Worm (Caenorhabditis elegans) whole organism, L4 larva: ENCODE results near the gene str-200.

ENCODE experiments used
- R02D3.7 ChIP-seq: fragments of 150-350 bp; sonication (generic microtip); optimal IDR thresholded peaks from 3 replicates; lab custom pipeline; 2014; ENCODE audit warnings: missing biosample characterization, missing genetic modification characterization
- T20F7.1 ChIP-seq: fragments of 200-800 bp; sonication (Bioruptor generic); optimal IDR thresholded peaks from 2 replicates; lab custom pipeline; 2018; ENCODE audit warnings: mild to moderate bottlenecking, missing genetic modification characterization, missing compliant biosample characterization
- T26A8.4 ChIP-seq: fragments of 200-800 bp; sonication (Bioruptor generic); IDR thresholded peaks from 2 replicates; pipeline ENCODE4 v1.3.6; 2022; ENCODE audit warnings: missing genetic modification characterization, missing compliant biosample characterization
- Y5F2A.4 ChIP-seq: fragments of 200-800 bp; sonication (Bioruptor generic); optimal IDR thresholded peaks from 2 replicates; lab custom pipeline; 2018; ENCODE audit warnings: mild to moderate bottlenecking, missing genetic modification characterization, missing compliant biosample characterization
- Y75B8A.6 ChIP-seq: fragments of 200-800 bp; sonication (Bioruptor generic); IDR thresholded peaks from 2 replicates; pipeline ENCODE4 v1.3.6; 2022; ENCODE audit warnings: missing genetic modification reagents, missing genetic modification characterization, missing compliant biosample characterization
- arid-1 ChIP-seq: fragments of 200-800 bp; sonication (Bioruptor generic); conservative IDR thresholded peaks from 2 replicates; pipeline ENCODE4 v1.3.6; 2022; ENCODE audit warnings: missing genetic modification reagents, missing genetic modification characterization, missing compliant biosample characterization
- ceh-44 ChIP-seq: fragments of 200-800 bp; sonication (Bioruptor generic); IDR thresholded peaks from 2 replicates; pipeline ENCODE4 v1.3.6; 2022; ENCODE audit warnings: missing genetic modification reagents, missing genetic modification characterization, missing compliant biosample characterization
- ceh-62 ChIP-seq: sonication (generic microtip); optimal IDR thresholded peaks from 2 replicates; lab custom pipeline; 2017; ENCODE audit warnings: missing biosample characterization, missing genetic modification characterization
- ces-1 ChIP-seq: fragments of 150-350 bp; sonication (generic microtip); optimal IDR thresholded peaks from 4 replicates; lab custom pipeline; 2014; ENCODE audit warnings: missing biosample characterization, missing genetic modification reagents, missing genetic modification characterization
- ctbp-1 ChIP-seq: fragments of 200-800 bp; sonication (Bioruptor generic); IDR thresholded peaks from 2 replicates; pipeline ENCODE4 v1.3.6; 2022; ENCODE audit warnings: missing genetic modification reagents, missing genetic modification characterization, missing compliant biosample characterization
- dmd-8 ChIP-seq: fragments of 200-800 bp; sonication (Bioruptor generic); IDR thresholded peaks from 2 replicates; pipeline ENCODE4 v1.3.6; 2022; ENCODE audit warnings: missing genetic modification characterization, missing compliant biosample characterization
- dmd-9 ChIP-seq: fragments of 200-800 bp; sonication (Bioruptor generic); IDR thresholded peaks from 2 replicates; pipeline ENCODE4 v1.3.6; 2022; ENCODE audit warnings: missing genetic modification reagents, missing genetic modification characterization, missing compliant biosample characterization
- duxl-1 ChIP-seq: sonication (generic microtip); optimal IDR thresholded peaks from 2 replicates; lab custom pipeline; 2016; ENCODE audit warnings: mild to moderate bottlenecking, missing genetic modification characterization, moderate library complexity, missing compliant biosample characterization; ENCODE audit not compliant: poor library complexity
- egl-27 ChIP-seq: sonication (generic microtip); optimal IDR thresholded peaks from 3 replicates; lab custom pipeline; 2017; ENCODE audit warnings: missing biosample characterization, missing genetic modification reagents, missing genetic modification characterization
- fkh-10 ChIP-seq: fragments of 150-350 bp; optimal IDR thresholded peaks from 2 replicates; lab custom pipeline; 2014; ENCODE audit warnings: missing biosample characterization, missing genetic modification reagents, missing genetic modification characterization
- fos-1 ChIP-seq: fragments of 150-350 bp; optimal IDR thresholded peaks from 2 replicates; lab custom pipeline; 2014; ENCODE audit warnings: missing biosample characterization, missing genetic modification characterization
- gei-8 ChIP-seq: fragments of 200-800 bp; sonication (Bioruptor generic); optimal IDR thresholded peaks from 2 replicates; lab custom pipeline; 2018; ENCODE audit warnings: mild to moderate bottlenecking, missing genetic modification characterization, missing compliant biosample characterization
- hif-1 ChIP-seq, 2 experiments: sonication (generic microtip); optimal IDR thresholded peaks; 2 replicates each; lab custom pipeline; 2016 to 2017; ENCODE audit warnings: missing compliant biosample characterization in 2 of 2, missing genetic modification characterization in 2 of 2, missing genetic modification reagents in 2 of 2, missing genotype in 2 of 2, mild to moderate bottlenecking in 1 of 2
- hlh-11 ChIP-seq: fragments of 200-800 bp; sonication (Bioruptor generic); optimal IDR thresholded peaks from 2 replicates; lab custom pipeline; 2018; ENCODE audit warnings: mild to moderate bottlenecking, missing genetic modification characterization, missing compliant biosample characterization
- hlh-30 ChIP-seq: sonication (generic microtip); optimal IDR thresholded peaks from 2 replicates; lab custom pipeline; 2017; ENCODE audit warnings: antibody characterized with exemption, mild to moderate bottlenecking, missing genetic modification characterization, missing compliant biosample characterization; ENCODE audit not compliant: insufficient read depth
- lin-13 ChIP-seq: fragments of 150-350 bp; optimal IDR thresholded peaks from 2 replicates; lab custom pipeline; 2014; ENCODE audit warnings: missing biosample characterization, missing genetic modification reagents, missing genetic modification characterization
- lsy-2 ChIP-seq, 2 experiments: fragments of 150-350 bp in 1 of 2; sonication (generic microtip) in 1 of 2; optimal IDR thresholded peaks; 2 replicates each; lab custom pipeline; 2014 to 2017; ENCODE audit warnings: missing biosample characterization in 2 of 2, missing genetic modification characterization in 2 of 2
- madf-9 ChIP-seq: fragments of 200-800 bp; sonication (Bioruptor generic); conservative IDR thresholded peaks from 2 replicates; pipeline ENCODE4 v1.3.6; 2022; ENCODE audit warnings: missing genetic modification reagents, missing genetic modification characterization, missing compliant biosample characterization
- mdt-29 ChIP-seq: fragments of 200-800 bp; sonication (Bioruptor generic); IDR thresholded peaks from 2 replicates; pipeline ENCODE4 v1.3.6; 2022; ENCODE audit warnings: missing genetic modification reagents, missing genetic modification characterization, missing compliant biosample characterization
- nhr-48 ChIP-seq: sonication (generic microtip); optimal IDR thresholded peaks from 2 replicates; lab custom pipeline; 2016; ENCODE audit warnings: mild to moderate bottlenecking, missing genetic modification characterization, missing compliant biosample characterization
- nhr-6 ChIP-seq: fragments of 150-350 bp; optimal IDR thresholded peaks from 2 replicates; lab custom pipeline; 2014; ENCODE audit warnings: missing biosample characterization, missing genetic modification characterization
- nhr-77 ChIP-seq: fragments of 150-350 bp; optimal IDR thresholded peaks from 2 replicates; lab custom pipeline; 2014; ENCODE audit warnings: missing biosample characterization, missing genetic modification characterization
- pha-4 ChIP-seq, 2 experiments: fragments of 150-350 bp in 1 of 2; fragments of 200-800 bp in 1 of 2; sonication (Bioruptor generic) in 1 of 2; IDR thresholded peaks in 1 of 2; optimal IDR thresholded peaks in 1 of 2; 2 replicates each; pipeline versions ENCODE4 v1.3.6 to Lab custom; 2014 to 2022; ENCODE audit warnings: missing genetic modification characterization in 2 of 2, missing genetic modification reagents in 2 of 2, missing biosample characterization in 1 of 2, missing compliant biosample characterization in 1 of 2
- pqm-1 ChIP-seq: sonication (generic microtip); optimal IDR thresholded peaks from 2 replicates; lab custom pipeline; 2017; ENCODE audit warnings: missing biosample characterization, missing genetic modification characterization
- rbr-2 ChIP-seq: sonication (generic microtip); optimal IDR thresholded peaks from 2 replicates; lab custom pipeline; 2016; ENCODE audit warnings: missing genotype, missing genetic modification characterization, missing compliant biosample characterization
- saeg-2 ChIP-seq: fragments of 200-800 bp; sonication (Bioruptor generic); IDR thresholded peaks from 2 replicates; pipeline ENCODE4 v1.3.6; 2022; ENCODE audit warnings: missing genetic modification reagents, missing genetic modification characterization, missing compliant biosample characterization
- set-16 ChIP-seq: fragments of 200-800 bp; sonication (Bioruptor generic); IDR thresholded peaks from 2 replicates; pipeline ENCODE4 v1.3.6; 2022; ENCODE audit warnings: missing genetic modification reagents, missing genetic modification characterization, missing compliant biosample characterization
- snpc-1.2 ChIP-seq: fragments of 200-800 bp; sonication (Bioruptor generic); IDR thresholded peaks from 2 replicates; pipeline ENCODE4 v1.3.6; 2022; ENCODE audit warnings: missing genetic modification reagents, missing genetic modification characterization, missing compliant biosample characterization
- snpc-4 ChIP-seq: fragments of 150-350 bp; optimal IDR thresholded peaks from 2 replicates; lab custom pipeline; 2014; ENCODE audit warnings: missing biosample characterization, missing genetic modification characterization
- spr-1 ChIP-seq: sonication (generic microtip); optimal IDR thresholded peaks from 2 replicates; lab custom pipeline; 2016; ENCODE audit warnings: mild to moderate bottlenecking, missing genetic modification characterization, missing compliant biosample characterization
- unc-130 ChIP-seq: sonication (generic microtip); optimal IDR thresholded peaks from 2 replicates; lab custom pipeline; 2016; ENCODE audit warnings: missing genetic modification reagents, missing genetic modification characterization, missing compliant biosample characterization
- unc-62 ChIP-seq, 3 experiments: fragments of 150-350 bp in 1 of 3; sonication (generic microtip); optimal IDR thresholded peaks in 2 of 3; peaks in 1 of 3; 1 replicate in 1 of 3; 2 replicates in 2 of 3; lab custom pipeline; 2014 to 2017; ENCODE audit warnings: missing biosample characterization in 3 of 3, missing genetic modification characterization in 3 of 3, missing genetic modification reagents in 3 of 3, missing genotype in 1 of 3
- zfp-2 ChIP-seq: sonication (generic microtip); optimal IDR thresholded peaks from 2 replicates; lab custom pipeline; 2016; ENCODE audit warnings: mild to moderate bottlenecking, missing genetic modification characterization, missing compliant biosample characterization

The str-200 gene

DNA sequence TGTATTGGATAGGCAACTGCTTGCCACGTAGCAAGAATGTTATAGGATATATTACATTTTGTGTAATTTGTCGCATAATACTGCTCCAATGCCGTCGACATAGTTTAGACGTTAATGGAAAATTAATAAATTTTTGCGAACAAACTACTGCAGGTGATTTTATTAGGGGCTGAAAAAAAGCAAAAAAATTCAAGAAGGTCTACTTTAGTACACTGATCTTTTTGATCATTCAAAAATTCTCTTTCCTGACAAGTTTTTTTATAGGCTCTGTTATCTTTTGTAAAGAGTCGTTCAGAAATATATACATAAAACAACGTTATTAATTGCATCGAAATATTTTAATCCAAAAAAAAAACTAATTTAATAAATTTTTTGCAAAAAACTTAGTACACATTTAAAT is 27.1 kb upstream of the str-200 start, which contains the start of gene srh-111:
srh-111 (minus strand) TSS at position 101 of the 400 bp plus-strand sequence.
- TF ChIP-seq egl-27 (no peak), pqm-1 (tag; lab: Kevin White, UChicago) (no peak), nhr-6 (tag; lab: Kevin White, UChicago) (no peak), hif-1 (tag; optimal IDR thresholded peaks at IDR 0.05; lab: Kevin White, UChicago) (no peak), fos-1 (tag; lab: Kevin White, UChicago) (no peak), dmd-9 (GFP tag; lab: Robert Waterston, UW) (no peak), gei-8 (GFP tag; lab: Kevin White, UChicago) (no peak), unc-62 (GFP tag; optimal IDR thresholded peaks at IDR 0.05 in 1 of 2; lab: Kevin White, UChicago) (no peak), unc-62 (tag; optimal IDR thresholded peaks at IDR 0.05; lab: Kevin White, UChicago) (no peak), dmd-8 (no peak)
- TF ChIP-seq, all 104 proteins: peak for 0

DNA sequence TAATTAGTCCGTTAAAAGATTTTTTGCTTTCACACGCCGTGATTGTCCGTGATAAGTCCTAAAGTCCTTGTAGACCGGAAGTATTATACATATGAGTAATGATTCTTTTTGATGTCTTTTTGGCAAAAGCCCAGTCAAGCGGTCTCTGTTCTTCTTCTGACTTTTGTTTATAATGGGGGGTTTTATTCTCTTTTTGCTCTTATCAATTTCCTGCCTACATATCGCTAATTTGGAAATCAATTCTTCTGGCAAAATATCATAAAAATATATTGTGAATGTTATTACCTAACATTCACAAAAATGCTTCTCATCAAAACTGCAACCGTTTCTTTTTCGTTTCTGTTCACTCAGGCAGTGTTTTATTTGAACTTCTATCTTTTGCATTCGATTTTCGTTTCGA is 18.5 kb upstream of the str-200 start, which contains the start of gene srbc-61:
srbc-61 (plus strand) TSS at position 301 of the 400 bp plus-strand sequence.
- no peak for TF ChIP-seq snpc-1.2 (GFP tag; lab: Robert Waterston, UW)
- TF ChIP-seq ceh-44 (GFP tag; lab: Robert Waterston, UW), result no peak
- TF ChIP-seq ctbp-1, result no peak

DNA sequence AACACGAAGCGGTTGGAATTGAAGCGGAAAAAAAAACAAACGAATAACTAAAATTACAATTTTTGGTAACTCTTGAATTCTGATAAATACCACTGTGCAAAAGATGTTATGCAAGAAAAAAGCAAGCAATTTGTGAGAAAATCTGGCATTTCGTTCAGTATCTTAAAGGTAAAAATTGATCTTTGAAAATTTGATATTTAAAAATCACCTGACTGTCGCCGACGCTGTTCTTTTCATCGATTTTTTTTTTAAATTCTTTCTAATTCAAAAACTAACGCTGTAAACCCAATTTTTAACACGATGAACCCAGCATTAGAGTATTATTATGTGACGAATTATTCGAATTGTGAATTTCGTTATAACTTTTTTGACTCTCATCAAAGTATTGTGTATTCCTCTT is 15.7 kb upstream of the str-200 start, which contains the start of gene srh-123:
srh-123 (plus strand) TSS at position 301 of the 400 bp plus-strand sequence.
- no peak for TF ChIP-seq hlh-11 (tag; lab: Kevin White, UChicago)
- TF ChIP-seq snpc-4 (tag; lab: Kevin White, UChicago), result no peak
- no peak for TF ChIP-seq dmd-9 (GFP tag; lab: Robert Waterston, UW)

DNA sequence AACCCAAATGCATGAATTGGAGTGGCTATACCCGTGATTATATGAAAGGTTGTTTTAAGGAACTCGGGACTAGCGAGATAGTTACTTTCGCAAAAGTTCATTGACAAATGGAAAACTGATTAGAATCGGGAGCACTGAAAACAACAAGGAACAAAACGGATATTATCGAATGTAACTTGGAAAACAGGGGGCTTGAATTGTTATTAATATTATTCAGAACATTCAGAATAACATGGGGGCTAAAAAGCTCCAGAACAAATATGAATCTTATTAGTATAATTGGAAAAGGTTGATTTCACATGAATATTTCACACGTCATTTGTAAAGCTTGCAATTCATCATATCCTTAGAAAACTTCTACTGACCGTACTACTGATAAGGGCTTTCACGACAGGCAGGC is 13.6 kb upstream of the str-200 start, which contains the start of gene srh-235:
srh-235 (minus strand) TSS at position 101 of the 400 bp plus-strand sequence.
- no peak for TF ChIP-seq lin-13 (GFP tag; lab: Kevin White, UChicago)
- no peak for TF ChIP-seq Y75B8A.6
- no peak for TF ChIP-seq pha-4 (GFP tag; IDR thresholded peaks at IDR 0.05; lab: Robert Waterston, UW)
- TF ChIP-seq pha-4 (tag; optimal IDR thresholded peaks at IDR 0.05; lab: Kevin White, UChicago), result no peak
- no peak for TF ChIP-seq saeg-2
- TF ChIP-seq fkh-10, result no peak

DNA sequence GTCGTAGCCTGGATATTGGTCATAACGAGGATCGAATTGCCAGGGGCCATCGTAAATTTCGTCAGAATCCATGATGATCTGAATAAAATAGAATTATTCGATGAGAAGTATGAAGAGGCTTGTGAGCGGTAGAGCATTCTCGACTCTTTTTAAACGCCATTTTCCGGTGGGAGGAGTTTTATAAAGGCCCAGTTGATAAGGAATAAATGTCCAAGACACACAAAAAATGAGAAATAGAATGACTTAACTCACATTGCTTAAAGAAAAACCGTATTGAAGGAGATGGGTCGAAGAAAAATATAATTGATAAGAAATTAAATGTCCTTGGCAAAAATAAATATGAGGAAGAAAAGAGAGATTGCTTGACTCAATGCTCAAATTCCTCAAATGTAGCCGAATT is 11.2 kb upstream of the str-200 start, which contains the start of gene F20E11.17:
F20E11.17 (minus strand) TSS at position 101 of the 400 bp plus-strand sequence.
- TF ChIP-seq dmd-8, result no peak
- TF ChIP-seq madf-9 (GFP tag; lab: Robert Waterston, UW), result no peak
- TF ChIP-seq nhr-6 (tag; lab: Kevin White, UChicago), result no peak
- TF ChIP-seq Y75B8A.6, result no peak
- no peak for TF ChIP-seq ces-1
- TF ChIP-seq snpc-1.2 (GFP tag; lab: Robert Waterston, UW), result no peak
- no peak for TF ChIP-seq spr-1 (tag; lab: Kevin White, UChicago)
- no peak for TF ChIP-seq nhr-48 (tag; lab: Kevin White, UChicago)

DNA sequence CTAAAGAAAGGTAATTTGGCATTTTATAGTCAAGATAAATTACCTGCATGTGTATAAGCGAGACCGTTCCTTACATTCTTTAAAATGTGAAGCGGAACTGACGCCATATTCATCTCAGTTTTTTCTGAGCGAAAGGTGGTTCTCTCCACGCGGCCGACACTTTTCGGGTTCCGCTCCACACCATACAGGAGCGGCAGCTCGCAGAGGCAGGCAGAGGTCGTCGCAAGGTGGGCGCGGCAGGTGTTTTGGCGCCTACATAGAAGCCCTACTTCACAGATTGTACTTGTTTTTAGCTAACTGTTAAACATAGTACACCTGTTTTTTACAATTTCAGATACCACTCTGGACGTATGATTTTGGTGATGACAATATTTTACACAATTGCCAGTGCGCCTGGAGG is 9.9 kb upstream of the str-200 start:
- TF ChIP-seq set-16 (GFP tag; lab: Robert Waterston, UW) (peak; percentile 76), duxl-1 (no peak)

DNA sequence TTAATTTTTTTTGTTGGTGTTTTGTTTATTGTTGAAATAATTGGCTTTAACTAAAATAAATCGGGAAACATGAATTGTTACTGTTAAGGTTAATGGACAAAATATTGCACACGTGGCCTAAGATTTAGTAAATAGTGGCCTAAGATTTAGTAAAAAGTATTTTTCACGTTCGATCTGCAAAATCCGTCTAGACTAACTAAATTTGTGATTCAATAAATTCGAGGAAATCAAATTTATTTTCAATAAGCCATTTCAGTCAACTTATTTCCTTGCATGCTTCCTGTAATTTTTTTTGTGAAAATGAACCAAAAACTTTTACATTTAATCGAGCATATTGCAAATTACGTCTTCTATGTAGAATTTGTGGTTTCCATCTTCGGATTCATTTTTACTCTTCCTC is 8.8 kb upstream of the str-200 start, which contains the start of gene srw-72:
srw-72 (plus strand) TSS at position 301 of the 400 bp plus-strand sequence.
- TF ChIP-seq rbr-2 (tag; lab: Kevin White, UChicago) (no peak), nhr-6 (tag; lab: Kevin White, UChicago) (no peak), T26A8.4 (GFP tag; lab: Robert Waterston, UW) (no peak), arid-1 (no peak), nhr-77 (tag; lab: Kevin White, UChicago) (no peak), ceh-44 (GFP tag; lab: Robert Waterston, UW) (no peak), Y5F2A.4 (GFP tag; lab: Kevin White, UChicago) (no peak), mdt-29 (GFP tag; lab: Robert Waterston, UW) (no peak), dmd-9 (GFP tag; lab: Robert Waterston, UW) (no peak), unc-130 (GFP tag; lab: Kevin White, UChicago) (no peak), T20F7.1 (no peak), lsy-2 (tag; optimal IDR thresholded peaks at IDR 0.05; lab: Kevin White, UChicago) (no peak), zfp-2 (no peak), R02D3.7 (tag; lab: Kevin White, UChicago) (no peak), hlh-30 (tag; lab: Kevin White, UChicago) (no peak), fos-1 (tag; lab: Kevin White, UChicago) (no peak), ces-1 (no peak), ceh-62 (tag; lab: Kevin White, UChicago) (no peak), saeg-2 (no peak)
